Worm (Caenorhabditis elegans) whole organism, early embryonic: Measurements from ENCODE around the gene ceh-10.

Experiments used
- B0310.2 ChIP-seq: sonication (generic microtip); optimal IDR thresholded peaks from 2 replicates; lab custom pipeline; 2016; ENCODE audit warnings: mild to moderate bottlenecking, missing genetic modification characterization, missing compliant biosample characterization
- F13C5.2 ChIP-seq: sonication (generic microtip); optimal IDR thresholded peaks from 2 replicates; lab custom pipeline; 2017; ENCODE audit warnings: mild to moderate bottlenecking, missing genetic modification characterization, inconsistent platforms, missing compliant biosample characterization
- ama-1 ChIP-seq: fragments of 150-350 bp; optimal IDR thresholded peaks from 2 replicates; lab custom pipeline; 2014
- ceh-36 ChIP-seq: sonication (generic microtip); optimal IDR thresholded peaks from 2 replicates; lab custom pipeline; 2016; ENCODE audit warnings: missing genetic modification characterization, inconsistent platforms, missing compliant biosample characterization
- tbx-37 ChIP-seq: fragments of 200-800 bp; sonication (Bioruptor generic); conservative IDR thresholded peaks from 2 replicates; pipeline ENCODE4 v1.3.6; 2022; ENCODE audit warnings: missing genetic modification reagents, missing genetic modification characterization, missing compliant biosample characterization

DNA sequence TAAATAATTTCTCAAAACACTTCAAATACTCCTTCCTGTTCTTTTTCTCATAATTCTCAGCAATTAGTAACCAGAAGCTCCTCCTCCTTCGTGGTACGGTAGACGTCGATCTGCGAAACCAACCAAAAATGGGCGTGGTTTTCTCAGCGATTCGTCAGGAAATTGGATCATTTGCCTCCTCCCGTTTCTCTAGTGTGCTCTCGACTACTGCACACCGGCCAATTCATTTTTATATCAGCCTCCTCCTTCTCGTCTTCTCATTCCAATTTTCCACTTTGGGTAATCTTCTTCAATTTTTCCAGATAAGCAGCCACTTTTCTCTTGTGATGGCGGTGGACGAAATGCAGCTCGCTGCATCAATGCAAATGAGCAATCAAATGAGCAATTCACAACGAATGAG lies at the start of gene ceh-10:
- TF ChIP-seq ceh-36 (tag; lab: Kevin White, UChicago) (no peak), ama-1 (lab: Kevin White, UChicago) (no peak), tbx-37 (GFP tag; lab: Robert Waterston, UW) (no peak), F13C5.2 (no peak), B0310.2 (tag; lab: Kevin White, UChicago) (no peak)
